Worm (Caenorhabditis elegans): ENCODE data around the gene F26F2.8.

The F26F2.8 gene

DNA sequence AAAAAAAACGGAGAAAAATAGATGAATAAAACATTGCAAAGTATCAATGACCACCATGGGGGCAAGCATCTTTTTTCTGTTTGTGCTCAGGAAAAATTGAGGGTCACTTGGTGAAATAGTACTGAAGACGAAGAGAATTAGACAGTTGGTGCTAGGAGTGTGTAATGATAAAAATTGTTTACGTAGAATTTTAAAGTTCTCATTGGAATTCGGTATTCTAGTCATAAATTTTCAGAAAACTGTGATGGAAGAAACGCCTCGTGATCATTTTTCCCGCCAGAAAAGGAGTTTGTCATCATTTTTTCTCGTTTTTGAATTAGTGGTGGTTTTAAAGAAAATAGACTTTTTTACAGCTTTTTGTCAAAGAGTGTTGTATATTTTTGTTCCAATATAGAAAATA is 34.7 kb upstream of the F26F2.8 start:
- TF ChIP-seq nhr-23 (tag; optimal IDR thresholded peaks at IDR 0.05) (no peak), nhr-237 (tag; optimal IDR thresholded peaks at IDR 0.05) (no peak), mdl-1 (tag; optimal IDR thresholded peaks at IDR 0.05) (no peak), gmeb-1 (tag; optimal IDR thresholded peaks at IDR 0.05) (peak; percentile 19), sma-9 (GFP tag; optimal IDR thresholded peaks at IDR 0.05) (no peak), sma-9 (tag; optimal IDR thresholded peaks at IDR 0.05) (no peak), skn-1 (tag; optimal IDR thresholded peaks at IDR 0.05) (peak; percentile 79)

ce11 chrV:20545742-20546141 is 33.6 kb upstream of the F26F2.8 start:
- TF ChIP-seq fos-1 (tag; optimal IDR thresholded peaks at IDR 0.05) (peak; percentile 10), unc-55 (GFP tag; optimal IDR thresholded peaks at IDR 0.05) (no peak)

DNA sequence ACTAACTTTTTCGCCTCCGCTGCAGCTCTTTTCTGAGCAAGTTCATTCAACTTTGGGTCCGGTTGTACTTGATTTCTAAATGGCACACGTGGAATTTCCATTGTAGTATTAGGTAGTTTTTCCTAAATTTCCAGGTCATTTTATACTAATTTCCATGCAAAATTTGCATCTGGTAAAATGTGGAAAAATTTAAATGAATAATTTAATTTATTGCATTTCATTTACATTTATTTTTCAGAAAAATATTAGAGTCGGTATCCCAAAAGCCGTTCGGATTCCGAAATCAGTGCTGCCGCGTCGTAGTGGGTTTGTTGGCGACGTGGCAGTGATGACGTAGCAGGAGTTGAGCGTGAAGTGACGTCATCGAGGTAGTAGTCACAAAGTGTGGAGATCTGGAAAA is 32.3 kb upstream of the F26F2.8 start, which contains the start of gene Y38H6C.18:
Y38H6C.18 (minus strand) TSS at position 101 of the 400 bp plus-strand sequence.
- TF ChIP-seq zag-1 (tag; optimal IDR thresholded peaks at IDR 0.05) (no peak), alr-1 (tag; optimal IDR thresholded peaks at IDR 0.05) (no peak), ztf-1 (GFP tag; conservative IDR thresholded peaks at IDR 0.05) (no peak), unc-55 (GFP tag; optimal IDR thresholded peaks at IDR 0.05) (no peak), F13H6.1 (tag; optimal IDR thresholded peaks at IDR 0.05) (no peak), crh-2 (tag; optimal IDR thresholded peaks at IDR 0.05) (no peak), blmp-1 (tag; optimal IDR thresholded peaks at IDR 0.05; ENCODE audit: insufficient read depth) (no peak), ZK546.5 (tag; optimal IDR thresholded peaks at IDR 0.05) (no peak), sma-3 (GFP tag; optimal IDR thresholded peaks at IDR 0.05) (no peak), nhr-12 (tag; optimal IDR thresholded peaks at IDR 0.05) (no peak), nhr-25 (tag; optimal IDR thresholded peaks at IDR 0.05) (no peak), nhr-23 (tag; optimal IDR thresholded peaks at IDR 0.05) (no peak), nhr-21 (tag; optimal IDR thresholded peaks at IDR 0.05) (no peak), unc-62 (GFP tag; optimal IDR thresholded peaks at IDR 0.05) (no peak), sem-4 (tag; optimal IDR thresholded peaks at IDR 0.05) (no peak), ztf-11 (tag; optimal IDR thresholded peaks at IDR 0.05) (no peak), dmd-4 (tag; optimal IDR thresholded peaks at IDR 0.05) (no peak), mbf-1 (tag; optimal IDR thresholded peaks at IDR 0.05) (no peak), mab-5 (tag; optimal IDR thresholded peaks at IDR 0.05) (no peak)

DNA sequence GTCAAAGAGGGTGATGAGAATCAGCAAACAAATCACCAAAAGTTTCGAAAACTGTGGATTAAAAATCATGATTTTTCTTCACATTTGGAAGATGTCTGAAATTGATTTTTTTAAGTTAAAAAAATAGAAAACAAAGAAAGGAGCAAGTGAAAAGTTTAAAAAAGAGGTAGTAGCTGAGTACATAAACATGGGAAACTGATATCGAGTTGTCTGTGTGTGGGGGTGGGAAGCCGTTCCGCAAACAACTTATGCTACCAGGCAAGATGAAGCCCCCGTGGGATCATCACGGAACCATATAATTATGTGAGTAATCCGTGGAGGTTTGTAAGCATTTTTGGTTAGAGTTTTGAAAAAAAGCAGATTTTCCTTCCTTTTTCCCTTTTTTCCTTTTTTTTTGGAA is 28.2 kb upstream of the F26F2.8 start, which contains the start of gene Y38H6C.20:
Y38H6C.20 (minus strand) TSS at position 101 of the 400 bp plus-strand sequence.
- TF ChIP-seq blmp-1 (tag; optimal IDR thresholded peaks at IDR 0.05; ENCODE audit: insufficient read depth): no peak
- TF ChIP-seq nhr-25 (tag; optimal IDR thresholded peaks at IDR 0.05): no peak
- TF ChIP-seq nhr-10 (tag; optimal IDR thresholded peaks at IDR 0.05): no peak
- TF ChIP-seq dmd-4 (tag; optimal IDR thresholded peaks at IDR 0.05): no peak
- TF ChIP-seq ztf-11 (tag; optimal IDR thresholded peaks at IDR 0.05): no peak
- TF ChIP-seq nhr-23 (tag; optimal IDR thresholded peaks at IDR 0.05): no peak
- TF ChIP-seq ZK546.5 (tag; optimal IDR thresholded peaks at IDR 0.05): no peak
- no peak for TF ChIP-seq egl-27 (tag; optimal IDR thresholded peaks at IDR 0.05)
- TF ChIP-seq lsy-2 (tag; optimal IDR thresholded peaks at IDR 0.05): no peak
- no peak for TF ChIP-seq F13H6.1 (tag; optimal IDR thresholded peaks at IDR 0.05)
- TF ChIP-seq ztf-4 (tag; optimal IDR thresholded peaks at IDR 0.05): no peak
- no peak for TF ChIP-seq nhr-77 (tag; optimal IDR thresholded peaks at IDR 0.05)
- TF ChIP-seq C34F6.9 (tag; optimal IDR thresholded peaks at IDR 0.05): no peak
- no peak for TF ChIP-seq nhr-11 (tag; optimal IDR thresholded peaks at IDR 0.05)

ce11 chrV:20552971-20553370 is 26.4 kb upstream of the F26F2.8 start, which contains the start of gene vmo-1:
Gene vmo-1, minus strand, starts transcription at chrV:20553071.
- TF ChIP-seq aly-2 (tag; optimal IDR thresholded peaks at IDR 0.05): no peak
- no peak for TF ChIP-seq unc-55 (GFP tag; optimal IDR thresholded peaks at IDR 0.05)
- TF ChIP-seq ztf-11 (tag; optimal IDR thresholded peaks at IDR 0.05): no peak
- no peak for TF ChIP-seq elt-1 (tag; optimal IDR thresholded peaks at IDR 0.05)
- TF ChIP-seq crh-2 (tag; optimal IDR thresholded peaks at IDR 0.05): no peak
- no peak for TF ChIP-seq elt-3 (tag; optimal IDR thresholded peaks at IDR 0.05)
- no peak for TF ChIP-seq C34F6.9 (tag; optimal IDR thresholded peaks at IDR 0.05)
- no peak for TF ChIP-seq mab-5 (tag; optimal IDR thresholded peaks at IDR 0.05)
- no peak for TF ChIP-seq ceh-82 (tag; optimal IDR thresholded peaks at IDR 0.05)
- TF ChIP-seq nhr-129 (tag; optimal IDR thresholded peaks at IDR 0.05): no peak
- TF ChIP-seq F13H6.1 (tag; optimal IDR thresholded peaks at IDR 0.05): no peak
- TF ChIP-seq skn-1 (tag; optimal IDR thresholded peaks at IDR 0.05): no peak
- TF ChIP-seq nhr-25 (tag; optimal IDR thresholded peaks at IDR 0.05): no peak
- TF ChIP-seq ZK546.5 (tag; optimal IDR thresholded peaks at IDR 0.05): no peak
- TF ChIP-seq nhr-6 (tag; optimal IDR thresholded peaks at IDR 0.05): no peak
- TF ChIP-seq nhr-10 (tag; optimal IDR thresholded peaks at IDR 0.05): no peak
